Fruit fly (Drosophila melanogaster) whole organism, wandering third instar larva: ENCODE results near the gene knk.

Experiments
- Abd-B ChIP-seq: fragments of >200 bp; optimal IDR thresholded peaks from 2 replicates; lab custom pipeline; 2017; ENCODE audit warnings: missing biosample characterization, missing genetic modification characterization
- CG32264 ChIP-seq: fragments of 200-800 bp; sonication (Bioruptor generic); optimal IDR thresholded peaks from 2 replicates; lab custom pipeline; 2016; ENCODE audit warnings: missing biosample characterization, missing genetic modification characterization
- CG9705 ChIP-seq: fragments of 200-800 bp; sonication (Bioruptor generic); optimal IDR thresholded peaks from 2 replicates; lab custom pipeline; 2018; ENCODE audit warnings: missing biosample characterization, mild to moderate bottlenecking, missing genetic modification characterization
- CrebA ChIP-seq: fragments of 200-800 bp; sonication (Bioruptor generic); optimal IDR thresholded peaks from 2 replicates; lab custom pipeline; 2016; ENCODE audit warnings: missing biosample characterization, mild to moderate bottlenecking, missing genetic modification characterization, borderline replicate concordance
- Dfd ChIP-seq: fragments of >200 bp; optimal IDR thresholded peaks from 2 replicates; lab custom pipeline; 2017; ENCODE audit warnings: missing biosample characterization, missing genetic modification characterization
- Dif ChIP-seq: fragments of 200-275, 200-300 bp; sonication (Bioruptor generic); optimal IDR thresholded peaks from 2 replicates; lab custom pipeline; 2018; ENCODE audit warnings: missing biosample characterization, missing genetic modification characterization; ENCODE audit not compliant: partially characterized antibody
- GATAd ChIP-seq: sonication (Bioruptor generic); optimal IDR thresholded peaks from 2 replicates; lab custom pipeline; 2016; ENCODE audit warnings: missing biosample characterization, missing genetic modification characterization
- HLH106 ChIP-seq: fragments of 200-800 bp; optimal IDR thresholded peaks from 3 replicates; lab custom pipeline; 2019; ENCODE audit warnings: missing biosample characterization, mild to moderate bottlenecking, missing genetic modification characterization, moderate library complexity
- Hnf4 ChIP-seq: fragments of 200-800 bp; sonication (Bioruptor generic); optimal IDR thresholded peaks from 2 replicates; lab custom pipeline; 2016; ENCODE audit warnings: missing biosample characterization, mild to moderate bottlenecking, missing genetic modification characterization
- Hr78 ChIP-seq: fragments of >200 bp; optimal IDR thresholded peaks from 2 replicates; lab custom pipeline; 2017; ENCODE audit warnings: missing biosample characterization, missing genetic modification characterization
- Hr83 ChIP-seq: fragments of 200-300 bp; sonication (Bioruptor generic); optimal IDR thresholded peaks from 2 replicates; lab custom pipeline; 2016; ENCODE audit warnings: missing biosample characterization, mild to moderate bottlenecking, missing genetic modification characterization, moderate library complexity; ENCODE audit not compliant: poor library complexity, severe bottlenecking
- Jra ChIP-seq: sonication (Bioruptor generic); optimal IDR thresholded peaks from 2 replicates; lab custom pipeline; 2016; ENCODE audit warnings: missing biosample characterization, missing genetic modification characterization
- Mio ChIP-seq: sonication (Bioruptor generic); optimal IDR thresholded peaks from 2 replicates; lab custom pipeline; 2016; ENCODE audit warnings: missing biosample characterization, missing genetic modification characterization
- Myc ChIP-seq: fragments of >200 bp; optimal IDR thresholded peaks from 2 replicates; lab custom pipeline; 2017
- N ChIP-seq: fragments of >200 bp; optimal IDR thresholded peaks from 2 replicates; lab custom pipeline; 2018; ENCODE audit warnings: missing biosample characterization, missing external identifiers, missing genetic modification characterization
- OdsH ChIP-seq: fragments of 200-800 bp; sonication (Bioruptor generic); optimal IDR thresholded peaks from 2 replicates; lab custom pipeline; 2016; ENCODE audit warnings: missing biosample characterization, mild to moderate bottlenecking, missing genetic modification characterization
- Rel ChIP-seq, 2 experiments: fragments of 200-800 bp; sonication (Bioruptor generic) in 1 of 2; optimal IDR thresholded peaks; 2 replicates in 1 of 2; 3 replicates in 1 of 2; lab custom pipeline; 2016 to 2019; ENCODE audit warnings: mild to moderate bottlenecking in 2 of 2, missing biosample characterization in 2 of 2, missing genetic modification characterization in 2 of 2, moderate library complexity in 1 of 2
- Sp1 ChIP-seq: fragments of 200-800 bp; sonication (Bioruptor generic); optimal IDR thresholded peaks from 3 replicates; lab custom pipeline; 2019; ENCODE audit warnings: missing biosample characterization, mild to moderate bottlenecking, missing genetic modification characterization, moderate library complexity
- Vsx2 ChIP-seq: fragments of 200-300, 225-300 bp; sonication (Bioruptor generic); optimal IDR thresholded peaks from 2 replicates; lab custom pipeline; 2018; ENCODE audit warnings: missing biosample characterization, missing genetic modification characterization; ENCODE audit not compliant: partially characterized antibody
- br ChIP-seq: fragments of 200-800 bp; sonication (Bioruptor generic); optimal IDR thresholded peaks from 2 replicates; lab custom pipeline; 2016; ENCODE audit warnings: missing biosample characterization, missing genetic modification characterization
- brk ChIP-seq: fragments of 200-800 bp; sonication (Bioruptor generic); optimal IDR thresholded peaks from 2 replicates; lab custom pipeline; 2016; ENCODE audit warnings: missing biosample characterization, mild to moderate bottlenecking, missing genetic modification characterization
- dl ChIP-seq, 2 experiments: fragments of 175-275, 200-275 bp in 1 of 2; fragments of 200-275 bp in 1 of 2; sonication (Bioruptor generic); optimal IDR thresholded peaks; lab custom pipeline; 2018; ENCODE audit warnings: mild to moderate bottlenecking in 2 of 2, missing biosample characterization in 2 of 2, missing genetic modification characterization in 2 of 2, moderate library complexity in 2 of 2; ENCODE audit not compliant: partially characterized antibody in 2 of 2, insufficient read depth in 1 of 2
- dmrt93B ChIP-seq: fragments of 200-800 bp; sonication (Bioruptor generic); optimal IDR thresholded peaks from 2 replicates; lab custom pipeline; 2018; ENCODE audit warnings: missing biosample characterization, mild to moderate bottlenecking, missing genetic modification characterization
- dsf ChIP-seq: sonication (Bioruptor generic); optimal IDR thresholded peaks from 2 replicates; lab custom pipeline; 2016; ENCODE audit warnings: missing biosample characterization, missing genetic modification characterization, borderline replicate concordance
- ey ChIP-seq: fragments of 200-800 bp; sonication (Bioruptor generic); optimal IDR thresholded peaks from 2 replicates; lab custom pipeline; 2016; ENCODE audit warnings: missing biosample characterization, missing genetic modification characterization
- foxo ChIP-seq, 2 experiments: fragments of 200-800 bp; sonication (Bioruptor generic); optimal IDR thresholded peaks; 2 replicates in 1 of 2; 3 replicates in 1 of 2; lab custom pipeline; 2016 to 2017; ENCODE audit warnings: missing biosample characterization in 2 of 2, missing genetic modification characterization in 2 of 2
- fru ChIP-seq: fragments of 200-800 bp; sonication (Bioruptor generic); optimal IDR thresholded peaks from 3 replicates; lab custom pipeline; 2016; ENCODE audit warnings: missing biosample characterization, mild to moderate bottlenecking, missing genetic modification characterization
- h ChIP-seq: fragments of 200-800 bp; sonication (Bioruptor generic); optimal IDR thresholded peaks from 3 replicates; lab custom pipeline; 2016; ENCODE audit warnings: missing biosample characterization, mild to moderate bottlenecking, missing genetic modification characterization
- jim ChIP-seq: fragments of 175-275, 200-325 bp; sonication (Bioruptor generic); optimal IDR thresholded peaks from 2 replicates; lab custom pipeline; 2016; ENCODE audit warnings: missing biosample characterization, mild to moderate bottlenecking, missing genetic modification characterization
- lola ChIP-seq: fragments of >200 bp; optimal IDR thresholded peaks from 2 replicates; lab custom pipeline; 2017; ENCODE audit warnings: missing biosample characterization, missing genetic modification characterization
- pan ChIP-seq: fragments of >200 bp; optimal IDR thresholded peaks from 2 replicates; lab custom pipeline; 2017
- psq ChIP-seq: fragments of 200-800 bp; sonication (Bioruptor generic); optimal IDR thresholded peaks from 3 replicates; lab custom pipeline; 2017; ENCODE audit warnings: missing biosample characterization, mild to moderate bottlenecking, missing genetic modification characterization, moderate library complexity
- rgr ChIP-seq: fragments of 200-800 bp; sonication (Bioruptor generic); optimal IDR thresholded peaks from 3 replicates; lab custom pipeline; 2016; ENCODE audit warnings: missing biosample characterization, mild to moderate bottlenecking, missing genetic modification characterization
- sage ChIP-seq: fragments of 200-800 bp; sonication (Bioruptor generic); optimal IDR thresholded peaks from 2 replicates; lab custom pipeline; 2016; ENCODE audit warnings: missing biosample characterization, mild to moderate bottlenecking, missing genetic modification characterization
- sv ChIP-seq: fragments of 200-800 bp; sonication (Bioruptor generic); optimal IDR thresholded peaks from 3 replicates; lab custom pipeline; 2016; ENCODE audit warnings: missing biosample characterization, missing genetic modification characterization
- tai ChIP-seq: sonication (Bioruptor generic); optimal IDR thresholded peaks from 2 replicates; lab custom pipeline; 2016; ENCODE audit warnings: missing biosample characterization, missing genetic modification characterization
- usp ChIP-seq: fragments of >200 bp; optimal IDR thresholded peaks from 2 replicates; lab custom pipeline; 2017; ENCODE audit warnings: missing biosample characterization, missing genetic modification characterization
- woc ChIP-seq: sonication (Bioruptor generic); optimal IDR thresholded peaks from 2 replicates; lab custom pipeline; 2016; ENCODE audit warnings: missing biosample characterization, mild to moderate bottlenecking, missing genetic modification characterization

The knk gene

dm6 chr3R:10086222-10086621 lies 39.2 kb downstream of the knk start:
- no peak for TF ChIP-seq Rel (GFP tag; optimal IDR thresholded peaks at IDR 0.05; lab: Kevin White, UChicago)
- TF ChIP-seq Rel (tag; optimal IDR thresholded peaks at IDR 0.05; lab: Kevin White, UChicago): no peak
- no peak for TF ChIP-seq CG32264 (GFP tag; lab: Kevin White, UChicago)
- TF ChIP-seq Hr83 (GFP tag; lab: Kevin White, UChicago): no peak
- no peak for TF ChIP-seq br (GFP tag; lab: Kevin White, UChicago)
- no peak for TF ChIP-seq CG9705 (GFP tag; lab: Kevin White, UChicago)
- TF ChIP-seq Dif (GFP tag; lab: Kevin White, UChicago): no peak
- no peak for TF ChIP-seq sv
- TF ChIP-seq fru (GFP tag; lab: Kevin White, UChicago): no peak
- TF ChIP-seq rgr: no peak
- TF ChIP-seq Sp1 (GFP tag; lab: Kevin White, UChicago): no peak
- no peak for TF ChIP-seq tai (GFP tag; lab: Kevin White, UChicago)
- no peak for TF ChIP-seq OdsH
- no peak for TF ChIP-seq ey (GFP tag; lab: Kevin White, UChicago)
- no peak for TF ChIP-seq dmrt93B (GFP tag; lab: Kevin White, UChicago)
- TF ChIP-seq psq: no peak
- no peak for TF ChIP-seq Hr78 (GFP tag; lab: Kevin White, UChicago)
- TF ChIP-seq sage (GFP tag; lab: Kevin White, UChicago): no peak

dm6 chr3R:10084914-10085313 lies 40.5 kb downstream of the knk start:
- TF ChIP-seq Sp1 (GFP tag; lab: Kevin White, UChicago) (peak; percentile 91), HLH106 (tag; lab: Kevin White, UChicago) (peak; percentile 94), Jra (GFP tag; lab: Kevin White, UChicago) (peak; percentile 83), fru (GFP tag; lab: Kevin White, UChicago) (peak; percentile 95), N (GFP tag; lab: Kevin White, UChicago) (no peak), usp (GFP tag; lab: Kevin White, UChicago) (no peak), CG32264 (GFP tag; lab: Kevin White, UChicago) (peak; percentile 72), OdsH (peak; percentile 95), CrebA (GFP tag; lab: Kevin White, UChicago) (peak; percentile 67), Mio (GFP tag; lab: Kevin White, UChicago) (peak; percentile 80), psq (peak; percentile 89), br (GFP tag; lab: Kevin White, UChicago) (peak; percentile 92), Vsx2 (GFP tag; lab: Kevin White, UChicago) (no peak), Dif (GFP tag; lab: Kevin White, UChicago) (no peak), ey (GFP tag; lab: Kevin White, UChicago) (peak; percentile 96), dmrt93B (GFP tag; lab: Kevin White, UChicago) (peak; percentile 90), Hnf4 (GFP tag; lab: Kevin White, UChicago) (peak; percentile 88), Rel (GFP tag; optimal IDR thresholded peaks at IDR 0.05; lab: Kevin White, UChicago) (no peak), Rel (tag; optimal IDR thresholded peaks at IDR 0.05; lab: Kevin White, UChicago) (peak; percentile 64), jim (GFP tag; lab: Kevin White, UChicago) (no peak), sv (no peak), CG9705 (GFP tag; lab: Kevin White, UChicago) (peak; percentile 65), sage (GFP tag; lab: Kevin White, UChicago) (peak; percentile 84), dl (GFP tag; optimal IDR thresholded peaks at IDR 0.05; lab: Kevin White, UChicago; ENCODE audit: insufficient read depth in 1 of 2, partially characterized antibody in 2 of 2) (no peak), dsf (GFP tag; lab: Kevin White, UChicago) (peak; percentile 70), Hr83 (GFP tag; lab: Kevin White, UChicago) (peak; percentile 25), Myc (lab: Kevin White, UChicago) (no peak), Abd-B (no peak), lola (no peak), pan (no peak), brk (GFP tag; lab: Kevin White, UChicago) (peak; percentile 30), foxo (GFP tag; optimal IDR thresholded peaks at IDR 0.05; lab: Kevin White, UChicago) (peak; percentile 43 to 97), GATAd (GFP tag; lab: Kevin White, UChicago) (no peak), rgr (peak; percentile 96), Hr78 (GFP tag; lab: Kevin White, UChicago) (no peak), woc (peak; percentile 77), Dfd (peak; percentile 88), tai (GFP tag; lab: Kevin White, UChicago) (peak; percentile 86), h (peak; percentile 95)
